Worm (Caenorhabditis elegans): Measurements from ENCODE around the gene cyn-17.
A peak's percentile ranks its signal among the peaks of the same experiment; 100 is the strongest.
"Not testable (repeated sequence)": the region's sequence is repeated elsewhere in the genome, so short reads cannot be mapped to it uniquely, and the experiment has no call there.

Gene cyn-17

ce11 chrV:5772503-5772902 lies 27.0 kb upstream of the cyn-17 start:
- TF ChIP-seq nhr-42 (GFP tag; IDR thresholded peaks at IDR 0.05) = no peak

- no peak for TF ChIP-seq ZK337.2 (GFP tag; IDR thresholded peaks at IDR 0.05)
- TF ChIP-seq zfp-3 (GFP tag; conservative IDR thresholded peaks at IDR 0.05) = no peak
- TF ChIP-seq set-16 (GFP tag; IDR thresholded peaks at IDR 0.05) = no peak
- no peak for TF ChIP-seq daf-19 (GFP tag; conservative IDR thresholded peaks at IDR 0.05)
- TF ChIP-seq madf-5 (GFP tag; IDR thresholded peaks at IDR 0.05) = no peak
- no peak for TF ChIP-seq unc-62 (GFP tag; optimal IDR thresholded peaks at IDR 0.05 in 1 of 2)
- TF ChIP-seq unc-62 (tag; optimal IDR thresholded peaks at IDR 0.05) = no peak
- no peak for TF ChIP-seq unc-130 (GFP tag; optimal IDR thresholded peaks at IDR 0.05)
- TF ChIP-seq nhr-48 (tag; optimal IDR thresholded peaks at IDR 0.05) = no peak
- no peak for TF ChIP-seq lin-38 (GFP tag; IDR thresholded peaks at IDR 0.05)
- TF ChIP-seq dmd-8 (GFP tag; IDR thresholded peaks at IDR 0.05) = no peak
Observed at ce11 chrV:5774137-5774536, 25.3 kb upstream of the cyn-17 start.

- TF ChIP-seq nhr-42 (GFP tag; IDR thresholded peaks at IDR 0.05) (peak; percentile 87), set-16 (GFP tag; IDR thresholded peaks at IDR 0.05) (peak; percentile 61), dpl-1 (GFP tag; optimal IDR thresholded peaks at IDR 0.05) (peak; percentile 7), Y48G9A.11 (GFP tag; IDR thresholded peaks at IDR 0.05) (peak; percentile 88), T26A8.4 (GFP tag; IDR thresholded peaks at IDR 0.05) (peak; percentile 95), F44E2.7 (GFP tag; IDR thresholded peaks at IDR 0.05) (0 out of 2 replicates have a peak, but pooled peaks have one; percentile 36), nhr-28 (tag; optimal IDR thresholded peaks at IDR 0.05) (peak; percentile 38), mxl-2 (GFP tag; conservative IDR thresholded peaks at IDR 0.05) (peak; percentile 74), nhr-41 (GFP tag; IDR thresholded peaks at IDR 0.05) (peak; percentile 86), hlh-30 (tag; optimal IDR thresholded peaks at IDR 0.05; ENCODE audit: insufficient read depth) (peak; percentile 28), tra-1 (GFP tag; IDR thresholded peaks at IDR 0.05) (peak; percentile 79; the same call in 1 of the 2 replicates), lsy-2 (tag; optimal IDR thresholded peaks at IDR 0.05) (peak in 1 of 2 experiments; percentile 51), Y105C5A.15 (GFP tag; IDR thresholded peaks at IDR 0.05) (peak; percentile 80; the same call in 1 of the 2 replicates), vab-7 (GFP tag; IDR thresholded peaks at IDR 0.05) (peak; percentile 96), mdt-29 (GFP tag; IDR thresholded peaks at IDR 0.05) (peak; percentile 70; the same call in 1 of the 2 replicates), aha-1 (tag) (peak; percentile 82), daf-19 (GFP tag; conservative IDR thresholded peaks at IDR 0.05) (0 out of 2 replicates have a peak, but pooled peaks have one; percentile 18), dmd-9 (GFP tag; IDR thresholded peaks at IDR 0.05) (peak; percentile 89), egl-43 (GFP tag; IDR thresholded peaks at IDR 0.05) (peak; percentile 92), zip-11 (GFP tag; IDR thresholded peaks at IDR 0.05) (peak; percentile 83; the same call in 1 of the 2 replicates), hmg-1.1 (GFP tag; IDR thresholded peaks at IDR 0.05) (peak; percentile 97), php-3 (GFP tag; IDR thresholded peaks at IDR 0.05) (peak; percentile 85), mes-2 (tag; optimal IDR thresholded peaks at IDR 0.05; ENCODE audit: poor library complexity, severe bottlenecking) (peak; percentile 77), dmd-6 (GFP tag; IDR thresholded peaks at IDR 0.05) (peak; percentile 82), arid-1 (GFP tag; conservative IDR thresholded peaks at IDR 0.05) (peak; percentile 95), ceh-20 (GFP tag; IDR thresholded peaks at IDR 0.05) (peak; percentile 90), hif-1 (tag; optimal IDR thresholded peaks at IDR 0.05) (peak in 1 of 2 experiments; percentile 20), F49E8.2 (tag; optimal IDR thresholded peaks at IDR 0.05; ENCODE audit: borderline replicate concordance) (peak; percentile 24), daf-16 (tag; optimal IDR thresholded peaks at IDR 0.05) (peak; percentile 6), pha-4 (GFP tag; IDR thresholded peaks at IDR 0.05) (peak; percentile 91), lin-13 (GFP tag; optimal IDR thresholded peaks at IDR 0.05) (peak; percentile 17), snpc-1.2 (GFP tag; IDR thresholded peaks at IDR 0.05) (peak; percentile 90), D1046.2 (GFP tag; IDR thresholded peaks at IDR 0.05) (peak; percentile 69; the same call in 1 of the 2 replicates), madf-9 (GFP tag; conservative IDR thresholded peaks at IDR 0.05) (peak; percentile 79), dve-1 (tag; optimal IDR thresholded peaks at IDR 0.05; ENCODE audit: insufficient read depth) (peak; percentile 24), saeg-2 (GFP tag; IDR thresholded peaks at IDR 0.05) (peak; percentile 82)
- not testable (repeated sequence) for TF ChIP-seq daf-16 (GFP tag; optimal IDR thresholded peaks at IDR 0.05); pha-4 (tag; optimal IDR thresholded peaks at IDR 0.05)
Observed at ce11 chrV:5776941-5777340, 22.5 kb upstream of the cyn-17 start, which contains the start of gene F44E7.4. F44E7.4 (minus strand) TSS chrV:5776953.

All from whole organism, L4 larva.